Worm (Caenorhabditis elegans): ENCODE results near the gene hpo-30.

ce11 chrV:12331820-12332219, 21.7 kb upstream of the hpo-30 start:
- TF ChIP-seq tab-1 (GFP tag; IDR thresholded peaks at IDR 0.05) = peak; percentile 61; the same call in 1 of the 2 replicates
- no peak for TF ChIP-seq T22C8.4 (GFP tag; IDR thresholded peaks at IDR 0.05)
- TF ChIP-seq cog-1 (tag; optimal IDR thresholded peaks at IDR 0.05) = no peak
- no peak for TF ChIP-seq med-1 (GFP tag; optimal IDR thresholded peaks at IDR 0.05; ENCODE audit: insufficient read depth)
- peak; percentile 71 for TF ChIP-seq ztf-23 (GFP tag; IDR thresholded peaks at IDR 0.05)
- no peak for TF ChIP-seq klf-2 (GFP tag; conservative IDR thresholded peaks at IDR 0.05)

Measured in whole organism, midembryonic.